Comparison of ENCODE assay signal across 1 fruit fly cellular context in genomic region chr2L:19002959-19003371, dm6.
TF ChIP-seq lines count a peak whose summit lies in the region.

TSS of gene CG31793 (plus strand) at chr2L:19003367.

TF ChIP-seq in whole organism, embryonic, 481 proteins besides CTCF, POLR2A, EP300 and RAD21 (continued from another document and continues in another):
- TF ChIP-seq insv (GFP tag; optimal IDR thresholded peaks at IDR 0.05; lab: Kevin White, UChicago) (no peak), bsh (GFP tag; optimal IDR thresholded peaks at IDR 0.05; lab: Kevin White, UChicago) (peak; percentile 48 to 49), prd (optimal IDR thresholded peaks at IDR 0.05; lab: Kevin White, UChicago) (no peak), prd (GFP tag; IDR thresholded peaks at IDR 0.05; lab: Robert Waterston, UW) (0 out of 3 replicates have a peak, but pooled peaks have one; percentile 17), dysf (GFP tag; IDR thresholded peaks at IDR 0.05; lab: Robert Waterston, UW) (peak; percentile 20; the same call in 1 of the 3 replicates), kni (GFP tag; optimal IDR thresholded peaks at IDR 0.05; lab: Kevin White, UChicago) (no peak), trem (tag; optimal IDR thresholded peaks at IDR 0.05; lab: Kevin White, UChicago) (peak; percentile 14), CG14014 (GFP tag; IDR thresholded peaks at IDR 0.05; lab: Robert Waterston, UW) (peak; percentile 56; the same call in 1 of the 2 replicates), vfl (GFP tag; optimal IDR thresholded peaks at IDR 0.05; lab: Kevin White, UChicago) (no peak), Pdp1 (GFP tag; optimal IDR thresholded peaks at IDR 0.05; lab: Kevin White, UChicago) (peak in 1 of 2 experiments; percentile 61), CG34224 (GFP tag; IDR thresholded peaks at IDR 0.05; lab: Robert Waterston, UW; ENCODE audit: partially characterized antibody) (peak; percentile 52; the same call in 2 of the 3 replicates), Vsx1 (GFP tag; optimal IDR thresholded peaks at IDR 0.05; lab: Kevin White, UChicago) (peak; percentile 4), az2 (GFP tag; optimal IDR thresholded peaks at IDR 0.05; lab: Kevin White, UChicago) (peak; percentile 29), BtbVII (GFP tag; optimal IDR thresholded peaks at IDR 0.05; lab: Kevin White, UChicago) (peak; percentile 65), MTF-1 (GFP tag; optimal IDR thresholded peaks at IDR 0.05; lab: Kevin White, UChicago; ENCODE audit: borderline replicate concordance) (no peak), CG10979 (tag; optimal IDR thresholded peaks at IDR 0.05; lab: Kevin White, UChicago) (no peak), CG32532 (GFP tag; IDR thresholded peaks at IDR 0.05; lab: Robert Waterston, UW) (peak; percentile 71; the same call in 1 of the 2 replicates), repo (GFP tag; optimal IDR thresholded peaks at IDR 0.05; lab: Kevin White, UChicago) (no peak), ind (GFP tag; optimal IDR thresholded peaks at IDR 0.05; lab: Kevin White, UChicago) (peak; percentile 33), tll (GFP tag; optimal IDR thresholded peaks at IDR 0.05; lab: Kevin White, UChicago) (no peak), nerfin-2 (GFP tag; IDR thresholded peaks at IDR 0.05; lab: Robert Waterston, UW; ENCODE audit: partially characterized antibody) (no peak), YL-1 (GFP tag; optimal IDR thresholded peaks at IDR 0.05; lab: Kevin White, UChicago) (no peak), tap (tag; optimal IDR thresholded peaks at IDR 0.05; lab: Kevin White, UChicago) (peak; percentile 2), CG13624 (GFP tag; optimal IDR thresholded peaks at IDR 0.05; lab: Kevin White, UChicago) (peak; percentile 2), lov (optimal IDR thresholded peaks at IDR 0.05; lab: Kevin White, UChicago) (no peak), lov (GFP tag; IDR thresholded peaks at IDR 0.05; lab: Robert Waterston, UW) (no peak), CG6254 (GFP tag; optimal IDR thresholded peaks at IDR 0.05; lab: Kevin White, UChicago) (no peak), CG14667 (GFP tag; IDR thresholded peaks at IDR 0.05; lab: Robert Waterston, UW) (no peak), CG4328 (GFP tag; optimal IDR thresholded peaks at IDR 0.05; lab: Kevin White, UChicago) (no peak), gt (GFP tag; IDR thresholded peaks at IDR 0.05; lab: Robert Waterston, UW) (no peak), CG12659 (GFP tag; optimal IDR thresholded peaks at IDR 0.05; lab: Kevin White, UChicago) (peak; percentile 65), CG7963 (GFP tag; IDR thresholded peaks at IDR 0.05; lab: Robert Waterston, UW; ENCODE audit: partially characterized antibody) (no peak), CG8765 (GFP tag; IDR thresholded peaks at IDR 0.05; lab: Robert Waterston, UW) (no peak), Kr (GFP tag; optimal IDR thresholded peaks at IDR 0.05; lab: Kevin White, UChicago) (no peak), sens-2 (GFP tag; IDR thresholded peaks at IDR 0.05; lab: Robert Waterston, UW) (no peak), CG10654 (GFP tag; optimal IDR thresholded peaks at IDR 0.05; lab: Kevin White, UChicago) (peak; percentile 30), Lpt (GFP tag; optimal IDR thresholded peaks at IDR 0.05; lab: Kevin White, UChicago) (no peak), emc (GFP tag; optimal IDR thresholded peaks at IDR 0.05; lab: Kevin White, UChicago) (no peak), Dp (GFP tag; optimal IDR thresholded peaks at IDR 0.05; lab: Kevin White, UChicago) (peak; percentile 3), Bgb (GFP tag; IDR thresholded peaks at IDR 0.05; lab: Robert Waterston, UW; ENCODE audit: partially characterized antibody) (no peak), knrl (GFP tag; IDR thresholded peaks at IDR 0.05; lab: Robert Waterston, UW; ENCODE audit: partially characterized antibody) (no peak), CG2889 (GFP tag; IDR thresholded peaks at IDR 0.05; lab: Robert Waterston, UW) (no peak), Mad (GFP tag; optimal IDR thresholded peaks at IDR 0.05; lab: Kevin White, UChicago) (no peak), CG3847 (GFP tag; IDR thresholded peaks at IDR 0.05; lab: Robert Waterston, UW) (0 out of 2 replicates have a peak, but pooled peaks have one; percentile 12), slbo (GFP tag; IDR thresholded peaks at IDR 0.05; lab: Robert Waterston, UW) (peak; percentile 47; the same call in 1 of the 2 replicates), Trl (optimal IDR thresholded peaks at IDR 0.05; lab: Kevin White, UChicago) (no peak), Trl (GFP tag; optimal IDR thresholded peaks at IDR 0.05; lab: Kevin White, UChicago) (no peak), HLH54F (GFP tag; optimal IDR thresholded peaks at IDR 0.05; lab: Kevin White, UChicago) (no peak), Hmx (GFP tag; optimal IDR thresholded peaks at IDR 0.05; lab: Kevin White, UChicago) (no peak), CG1832 (GFP tag; optimal IDR thresholded peaks at IDR 0.05; lab: Kevin White, UChicago) (no peak), CG2199 (GFP tag; IDR thresholded peaks at IDR 0.05; lab: Robert Waterston, UW) (no peak), CG34422 (GFP tag; IDR thresholded peaks at IDR 0.05; lab: Robert Waterston, UW) (peak; percentile 42; the same call in 1 of the 3 replicates), nom (GFP tag; optimal IDR thresholded peaks at IDR 0.05; lab: Kevin White, UChicago) (no peak), CG7786 (GFP tag; optimal IDR thresholded peaks at IDR 0.05; lab: Kevin White, UChicago) (no peak), Mes4 (GFP tag; optimal IDR thresholded peaks at IDR 0.05; lab: Kevin White, UChicago) (no peak), slp2 (GFP tag; optimal IDR thresholded peaks at IDR 0.05; lab: Kevin White, UChicago) (no peak), trh (GFP tag; optimal IDR thresholded peaks at IDR 0.05; lab: Kevin White, UChicago) (no peak), CG9876 (GFP tag; optimal IDR thresholded peaks at IDR 0.05; lab: Kevin White, UChicago) (no peak), schlank (tag; optimal IDR thresholded peaks at IDR 0.05; lab: Kevin White, UChicago) (no peak), stc (GFP tag; IDR thresholded peaks at IDR 0.05; lab: Robert Waterston, UW) (no peak), oc (tag; optimal IDR thresholded peaks at IDR 0.05; lab: Kevin White, UChicago) (no peak), Lim3 (GFP tag; IDR thresholded peaks at IDR 0.05; lab: Robert Waterston, UW) (no peak), ro (GFP tag; IDR thresholded peaks at IDR 0.05; lab: Robert Waterston, UW) (no peak), abd-A (tag; optimal IDR thresholded peaks at IDR 0.05; lab: Kevin White, UChicago) (no peak), lola (GFP tag; optimal IDR thresholded peaks at IDR 0.05; lab: Kevin White, UChicago) (no peak), br (optimal IDR thresholded peaks at IDR 0.05; lab: Kevin White, UChicago) (no peak), salm (tag; optimal IDR thresholded peaks at IDR 0.05; lab: Kevin White, UChicago) (no peak), HmgZ (tag; optimal IDR thresholded peaks at IDR 0.05; lab: Kevin White, UChicago) (peak; percentile 53), toy (GFP tag; IDR thresholded peaks at IDR 0.05; lab: Robert Waterston, UW) (no peak), sisA (GFP tag; IDR thresholded peaks at IDR 0.05; lab: Robert Waterston, UW) (no peak), CG15269 (tag; optimal IDR thresholded peaks at IDR 0.05; lab: Kevin White, UChicago) (peak; percentile 76), CG16813 (GFP tag; IDR thresholded peaks at IDR 0.05; lab: Robert Waterston, UW; ENCODE audit: partially characterized antibody) (no peak), ranshi (GFP tag; IDR thresholded peaks at IDR 0.05; lab: Robert Waterston, UW) (peak; percentile 54; the same call in 1 of the 2 replicates), CG15514 (GFP tag; optimal IDR thresholded peaks at IDR 0.05; lab: Kevin White, UChicago) (peak; percentile 59), Poxn (GFP tag; IDR thresholded peaks at IDR 0.05; lab: Robert Waterston, UW) (no peak), CG4707 (GFP tag; optimal IDR thresholded peaks at IDR 0.05; lab: Kevin White, UChicago) (no peak), CG13424 (tag; optimal IDR thresholded peaks at IDR 0.05; lab: Kevin White, UChicago) (peak; percentile 60), CG30431 (GFP tag; optimal IDR thresholded peaks at IDR 0.05; lab: Kevin White, UChicago) (no peak), Dek (tag; optimal IDR thresholded peaks at IDR 0.05; lab: Kevin White, UChicago) (peak; percentile 68), CG17385 (GFP tag; optimal IDR thresholded peaks at IDR 0.05; lab: Kevin White, UChicago) (peak; percentile 57), Dref (GFP tag; IDR thresholded peaks at IDR 0.05; lab: Robert Waterston, UW) (no peak), ems (GFP tag; optimal IDR thresholded peaks at IDR 0.05; lab: Kevin White, UChicago) (no peak), p53 (GFP tag; optimal IDR thresholded peaks at IDR 0.05; lab: Kevin White, UChicago) (no peak), Atf-2 (GFP tag; optimal IDR thresholded peaks at IDR 0.05; lab: Kevin White, UChicago) (no peak), dpn (GFP tag; optimal IDR thresholded peaks at IDR 0.05; lab: Kevin White, UChicago) (peak in 1 of 2 experiments; percentile 32), CG7987 (GFP tag; optimal IDR thresholded peaks at IDR 0.05; lab: Kevin White, UChicago) (no peak), sr (GFP tag; IDR thresholded peaks at IDR 0.05; lab: Robert Waterston, UW) (no peak), CG17802 (tag; optimal IDR thresholded peaks at IDR 0.05; lab: Kevin White, UChicago) (no peak), inv (GFP tag; IDR thresholded peaks at IDR 0.05; lab: Robert Waterston, UW; ENCODE audit: partially characterized antibody) (no peak), hbn (GFP tag; IDR thresholded peaks at IDR 0.05; lab: Robert Waterston, UW; ENCODE audit: partially characterized antibody) (no peak), croc (GFP tag; conservative IDR thresholded peaks at IDR 0.05; lab: Robert Waterston, UW) (no peak), sima (GFP tag; optimal IDR thresholded peaks at IDR 0.05; lab: Kevin White, UChicago) (no peak), CG12942 (GFP tag; optimal IDR thresholded peaks at IDR 0.05; lab: Kevin White, UChicago) (no peak), hb (GFP tag; IDR thresholded peaks at IDR 0.05; lab: Robert Waterston, UW; ENCODE audit: partially characterized antibody) (no peak), CG2120 (GFP tag; optimal IDR thresholded peaks at IDR 0.05; lab: Kevin White, UChicago) (peak; percentile 33), CG17912 (GFP tag; optimal IDR thresholded peaks at IDR 0.05; lab: Kevin White, UChicago) (no peak), Meics (GFP tag; optimal IDR thresholded peaks at IDR 0.05; lab: Kevin White, UChicago) (peak; percentile 78), sens (GFP tag; lab: Kevin White, UChicago) (peak; percentile 66), stwl (tag; optimal IDR thresholded peaks at IDR 0.05; lab: Kevin White, UChicago) (no peak), Nf-YC (tag; optimal IDR thresholded peaks at IDR 0.05; lab: Kevin White, UChicago) (peak; percentile 53), CG4730 (GFP tag; IDR thresholded peaks at IDR 0.05; lab: Robert Waterston, UW) (no peak), Mrtf (GFP tag; IDR thresholded peaks at IDR 0.05; lab: Robert Waterston, UW) (no peak), CG4424 (GFP tag; optimal IDR thresholded peaks at IDR 0.05; lab: Kevin White, UChicago) (peak; percentile 23), chif (GFP tag; optimal IDR thresholded peaks at IDR 0.05; lab: Kevin White, UChicago) (no peak), Blimp-1 (GFP tag; optimal IDR thresholded peaks at IDR 0.05; lab: Kevin White, UChicago) (no peak), CG30403 (GFP tag; optimal IDR thresholded peaks at IDR 0.05; lab: Kevin White, UChicago) (peak; percentile 50), Tbp (GFP tag; optimal IDR thresholded peaks at IDR 0.05; lab: Kevin White, UChicago) (no peak), da (GFP tag; optimal IDR thresholded peaks at IDR 0.05; lab: Kevin White, UChicago) (no peak), CG6854 (GFP tag; optimal IDR thresholded peaks at IDR 0.05; lab: Kevin White, UChicago) (peak; percentile 56), CG15011 (GFP tag; optimal IDR thresholded peaks at IDR 0.05; lab: Kevin White, UChicago) (peak; percentile 5), HmgD (GFP tag; optimal IDR thresholded peaks at IDR 0.05; lab: Kevin White, UChicago) (no peak), CG42726 (GFP tag; IDR thresholded peaks at IDR 0.05; lab: Robert Waterston, UW; ENCODE audit: partially characterized antibody) (no peak), zen2 (GFP tag; IDR thresholded peaks at IDR 0.05; lab: Robert Waterston, UW; ENCODE audit: partially characterized antibody) (no peak), Oaz (GFP tag; IDR thresholded peaks at IDR 0.05; lab: Robert Waterston, UW) (no peak), CG2875 (GFP tag; optimal IDR thresholded peaks at IDR 0.05; lab: Kevin White, UChicago) (no peak), so (GFP tag; IDR thresholded peaks at IDR 0.05; lab: Robert Waterston, UW) (no peak), CG3407 (GFP tag; optimal IDR thresholded peaks at IDR 0.05; lab: Kevin White, UChicago) (no peak), CG4404 (GFP tag; IDR thresholded peaks at IDR 0.05; lab: Robert Waterston, UW) (no peak), E2f1 (GFP tag; IDR thresholded peaks at IDR 0.05; lab: Robert Waterston, UW) (peak; percentile 25; the same call in 1 of the 2 replicates), bigmax (GFP tag; optimal IDR thresholded peaks at IDR 0.05; lab: Kevin White, UChicago) (no peak), CG11093 (GFP tag; IDR thresholded peaks at IDR 0.05; lab: Robert Waterston, UW) (no peak), ftz-f1 (GFP tag; optimal IDR thresholded peaks at IDR 0.05; lab: Kevin White, UChicago) (peak; percentile 83), NfI (GFP tag; optimal IDR thresholded peaks at IDR 0.05; lab: Kevin White, UChicago) (peak; percentile 58), fd96Cb (tag; optimal IDR thresholded peaks at IDR 0.05; lab: Kevin White, UChicago) (peak; percentile 26), jigr1 (GFP tag; IDR thresholded peaks at IDR 0.05; lab: Robert Waterston, UW) (no peak), CG8281 (tag; optimal IDR thresholded peaks at IDR 0.05; lab: Kevin White, UChicago) (no peak), Optix (GFP tag; IDR thresholded peaks at IDR 0.05; lab: Robert Waterston, UW) (no peak), Sox100B (GFP tag; optimal IDR thresholded peaks at IDR 0.05; lab: Kevin White, UChicago) (peak; percentile 41), luna (GFP tag; optimal IDR thresholded peaks at IDR 0.05; lab: Kevin White, UChicago) (no peak), CG6791 (GFP tag; IDR thresholded peaks at IDR 0.05; lab: Robert Waterston, UW; ENCODE audit: partially characterized antibody) (no peak), CG12071 (GFP tag; optimal IDR thresholded peaks at IDR 0.05; lab: Kevin White, UChicago) (no peak), Deaf1 (tag; optimal IDR thresholded peaks at IDR 0.05; lab: Kevin White, UChicago) (peak; percentile 42), nerfin-1 (tag; optimal IDR thresholded peaks at IDR 0.05; lab: Kevin White, UChicago) (peak; percentile 8), fd64A (GFP tag; optimal IDR thresholded peaks at IDR 0.05; lab: Kevin White, UChicago) (no peak), Abd-B (GFP tag; optimal IDR thresholded peaks at IDR 0.05; lab: Kevin White, UChicago) (no peak)
